Worm (Caenorhabditis elegans) whole organism, young adult: ENCODE measurements around the gene iars-1.

ENCODE experiments used
- B0035.1 ChIP-seq: sonication (generic microtip); optimal IDR thresholded peaks from 2 replicates; lab custom pipeline; 2016; ENCODE audit warnings: missing genetic modification characterization, mild to moderate bottlenecking, missing compliant biosample characterization, missing genotype, missing genetic modification reagents
- B0261.1 ChIP-seq: sonication (generic microtip); optimal IDR thresholded peaks from 2 replicates; lab custom pipeline; 2016; ENCODE audit warnings: mild to moderate bottlenecking, missing genetic modification characterization, moderate library complexity, missing compliant biosample characterization
- D2030.7 ChIP-seq: fragments of 200-800 bp; sonication (Bioruptor generic); IDR thresholded peaks from 2 replicates; pipeline ENCODE4 v1.3.6; 2022; ENCODE audit warnings: missing genetic modification reagents, missing genetic modification characterization, missing compliant biosample characterization
- F22D6.2 ChIP-seq: sonication (generic microtip); optimal IDR thresholded peaks from 2 replicates; lab custom pipeline; 2016; ENCODE audit warnings: mild to moderate bottlenecking, missing genetic modification characterization, missing compliant biosample characterization
- F33H1.4 ChIP-seq: fragments of 200-800 bp; sonication (Bioruptor generic); IDR thresholded peaks from 2 replicates; pipeline ENCODE4 v1.3.6; 2022; ENCODE audit warnings: missing genetic modification reagents, missing genetic modification characterization, missing compliant biosample characterization
- F37B4.10 ChIP-seq: fragments of 200-800 bp; sonication (Bioruptor generic); IDR thresholded peaks from 2 replicates; pipeline ENCODE4 v1.3.6; 2022; ENCODE audit warnings: missing genetic modification characterization, missing compliant biosample characterization
- F39B2.1 ChIP-seq: fragments of 200-800 bp; sonication (Bioruptor generic); IDR thresholded peaks from 2 replicates; pipeline ENCODE4 v1.3.6; 2022; ENCODE audit warnings: missing genetic modification reagents, missing genetic modification characterization, missing compliant biosample characterization
- Y53F4B.3 ChIP-seq: fragments of 200-800 bp; sonication (Bioruptor generic); IDR thresholded peaks from 2 replicates; pipeline ENCODE4 v1.3.6; 2022; ENCODE audit warnings: missing genetic modification reagents, missing genetic modification characterization, missing compliant biosample characterization
- Y53G8AR.9 ChIP-seq: fragments of 200-800 bp; sonication (Bioruptor generic); conservative IDR thresholded peaks from 2 replicates; pipeline ENCODE4 v1.3.6; 2022; ENCODE audit warnings: missing genetic modification reagents, missing genetic modification characterization, missing compliant biosample characterization
- Y67H2A.10 ChIP-seq: fragments of 200-800 bp; sonication (Bioruptor generic); conservative IDR thresholded peaks from 2 replicates; pipeline ENCODE4 v1.3.6; 2022; ENCODE audit warnings: missing genetic modification reagents, missing genetic modification characterization, missing compliant biosample characterization
- ZK185.1 ChIP-seq: sonication (generic microtip); optimal IDR thresholded peaks from 2 replicates; lab custom pipeline; 2016; ENCODE audit warnings: mild to moderate bottlenecking, missing genetic modification characterization, missing compliant biosample characterization; ENCODE audit not compliant: poor library complexity, severe bottlenecking
- atf-7 ChIP-seq: sonication (generic microtip); optimal IDR thresholded peaks from 2 replicates; lab custom pipeline; 2017; ENCODE audit warnings: mild to moderate bottlenecking, missing genetic modification characterization, missing compliant biosample characterization
- athp-1 ChIP-seq: sonication (generic microtip); optimal IDR thresholded peaks from 2 replicates; lab custom pipeline; 2017; ENCODE audit warnings: mild to moderate bottlenecking, missing genetic modification characterization, missing compliant biosample characterization
- cebp-1 ChIP-seq, 2 experiments: fragments of 200-800 bp in 1 of 2; sonication (Bioruptor generic) in 1 of 2; sonication (generic microtip) in 1 of 2; IDR thresholded peaks in 1 of 2; optimal IDR thresholded peaks in 1 of 2; 2 replicates each; pipeline versions ENCODE4 v1.3.6 to Lab custom; 2017 to 2022; ENCODE audit warnings: missing compliant biosample characterization in 2 of 2, missing genetic modification characterization in 2 of 2, mild to moderate bottlenecking in 1 of 2, missing genetic modification reagents in 1 of 2, moderate library complexity in 1 of 2
- ceh-40 ChIP-seq: fragments of 200-800 bp; sonication (Bioruptor generic); IDR thresholded peaks from 2 replicates; pipeline ENCODE4 v1.3.6; 2022; ENCODE audit warnings: missing genetic modification characterization, missing compliant biosample characterization
- dpff-1 ChIP-seq: sonication (generic microtip); optimal IDR thresholded peaks from 2 replicates; lab custom pipeline; 2017; ENCODE audit warnings: mild to moderate bottlenecking, missing genetic modification characterization, missing compliant biosample characterization
- dpl-1 ChIP-seq: fragments of 150-350 bp; optimal IDR thresholded peaks from 2 replicates; lab custom pipeline; 2014; ENCODE audit warnings: missing biosample characterization, missing genetic modification reagents, missing genetic modification characterization
- gei-17 ChIP-seq: fragments of 200-800 bp; sonication (Bioruptor generic); optimal IDR thresholded peaks from 2 replicates; lab custom pipeline; 2018; ENCODE audit warnings: mild to moderate bottlenecking, missing genetic modification characterization, missing compliant biosample characterization
- hlh-12 ChIP-seq: sonication (generic microtip); optimal IDR thresholded peaks from 2 replicates; lab custom pipeline; 2016; ENCODE audit warnings: missing genetic modification characterization, missing compliant biosample characterization
- hlh-26 ChIP-seq: fragments of 200-800 bp; sonication (Bioruptor generic); conservative IDR thresholded peaks from 2 replicates; pipeline ENCODE4 v1.3.6; 2022; ENCODE audit warnings: missing genetic modification reagents, missing genetic modification characterization, missing compliant biosample characterization
- hmg-1.2 ChIP-seq: fragments of 200-800 bp; sonication (Bioruptor generic); IDR thresholded peaks from 2 replicates; pipeline ENCODE4 v1.3.6; 2022; ENCODE audit warnings: missing genetic modification reagents, missing genetic modification characterization, missing compliant biosample characterization
- let-607 ChIP-seq, 2 experiments: fragments of 200-800 bp in 1 of 2; sonication (Bioruptor generic) in 1 of 2; sonication (generic microtip) in 1 of 2; optimal IDR thresholded peaks; 2 replicates each; lab custom pipeline; 2016 to 2018; ENCODE audit warnings: mild to moderate bottlenecking in 2 of 2, missing compliant biosample characterization in 2 of 2, missing genetic modification characterization in 2 of 2, moderate library complexity in 2 of 2, missing genotype in 1 of 2
- lin-40 ChIP-seq: sonication (generic microtip); optimal IDR thresholded peaks from 2 replicates; lab custom pipeline; 2016; ENCODE audit warnings: missing genetic modification characterization, mild to moderate bottlenecking, missing compliant biosample characterization, missing genotype, missing genetic modification reagents
- lin-54 ChIP-seq: fragments of 200-800 bp; sonication (Bioruptor generic); optimal IDR thresholded peaks from 2 replicates; lab custom pipeline; 2018; ENCODE audit warnings: mild to moderate bottlenecking, missing genetic modification characterization, missing compliant biosample characterization
- lsy-27 ChIP-seq: sonication (generic microtip); optimal IDR thresholded peaks from 2 replicates; lab custom pipeline; 2017; ENCODE audit warnings: missing genetic modification characterization, mild to moderate bottlenecking, missing compliant biosample characterization, antibody characterized with exemption, missing genotype, borderline replicate concordance; ENCODE audit not compliant: insufficient read depth
- madf-3 ChIP-seq: fragments of 200-800 bp; sonication (Bioruptor generic); IDR thresholded peaks from 2 replicates; pipeline ENCODE4 v1.3.6; 2022; ENCODE audit warnings: missing genetic modification reagents, missing genetic modification characterization, missing compliant biosample characterization
- mes-4 ChIP-seq: sonication (generic microtip); optimal IDR thresholded peaks from 2 replicates; lab custom pipeline; 2016; ENCODE audit warnings: missing genotype, missing genetic modification characterization, missing compliant biosample characterization
- nfya-2 ChIP-seq: fragments of 200-800 bp; sonication (Bioruptor generic); IDR thresholded peaks from 2 replicates; pipeline ENCODE4 v1.3.6; 2022; ENCODE audit warnings: missing genetic modification reagents, missing genetic modification characterization, missing compliant biosample characterization
- nfyb-1 ChIP-seq: fragments of 200-800 bp; sonication (Bioruptor generic); IDR thresholded peaks from 2 replicates; pipeline ENCODE4 v1.3.6; 2022; ENCODE audit warnings: missing genetic modification reagents, missing genetic modification characterization, missing compliant biosample characterization
- nhr-90 ChIP-seq: sonication (generic microtip); optimal IDR thresholded peaks from 2 replicates; lab custom pipeline; 2016; ENCODE audit warnings: missing genotype, mild to moderate bottlenecking, missing genetic modification characterization, missing compliant biosample characterization
- pha-4 ChIP-seq: fragments of 150-350 bp; sonication (generic microtip); optimal IDR thresholded peaks from 2 replicates; lab custom pipeline; 2014; ENCODE audit warnings: missing biosample characterization, missing genetic modification reagents, missing genetic modification characterization
- snpc-4 ChIP-seq, 5 experiments: fragments of 150-350 bp in 1 of 5; sonication (generic microtip) in 4 of 5; optimal IDR thresholded peaks; 2 replicates each; lab custom pipeline; 2014 to 2018; ENCODE audit warnings: missing genetic modification characterization in 5 of 5, missing biosample characterization in 3 of 5, antibody characterized with exemption in 2 of 5, mild to moderate bottlenecking in 2 of 5, missing compliant biosample characterization in 2 of 5, missing genotype in 2 of 5, moderate library complexity in 2 of 5, missing genetic modification reagents in 1 of 5
- somi-1 ChIP-seq: fragments of 200-800 bp; sonication (Bioruptor generic); optimal IDR thresholded peaks from 2 replicates; lab custom pipeline; 2018; ENCODE audit warnings: mild to moderate bottlenecking, missing genetic modification characterization, missing compliant biosample characterization
- sptf-2 ChIP-seq: fragments of 200-800 bp; sonication (Bioruptor generic); optimal IDR thresholded peaks from 2 replicates; lab custom pipeline; 2018; ENCODE audit warnings: mild to moderate bottlenecking, missing genetic modification characterization, missing compliant biosample characterization
- tbp1 ChIP-seq: fragments of 200-800 bp; sonication (Bioruptor generic); optimal IDR thresholded peaks from 2 replicates; lab custom pipeline; 2018; ENCODE audit warnings: mild to moderate bottlenecking, missing genetic modification characterization, missing compliant biosample characterization
- unc-62 ChIP-seq: fragments of 150-350 bp; optimal IDR thresholded peaks from 2 replicates; lab custom pipeline; 2014; ENCODE audit warnings: missing biosample characterization, missing genetic modification reagents, missing genetic modification characterization
- ztf-18 ChIP-seq: sonication (generic microtip); optimal IDR thresholded peaks from 2 replicates; lab custom pipeline; 2016; ENCODE audit warnings: missing genotype, mild to moderate bottlenecking, missing genetic modification characterization, missing compliant biosample characterization
- ztf-22 ChIP-seq: fragments of 200-800 bp; sonication (Bioruptor generic); optimal IDR thresholded peaks from 2 replicates; lab custom pipeline; 2018; ENCODE audit warnings: mild to moderate bottlenecking, missing genetic modification characterization, moderate library complexity, missing compliant biosample characterization
- ztf-25 ChIP-seq: fragments of 200-800 bp; sonication (Bioruptor generic); IDR thresholded peaks from 2 replicates; pipeline ENCODE4 v1.3.6; 2022; ENCODE audit warnings: missing genetic modification reagents, missing genetic modification characterization, missing compliant biosample characterization
- ztf-6 ChIP-seq: fragments of 200-800 bp; sonication (Bioruptor generic); IDR thresholded peaks from 2 replicates; pipeline ENCODE4 v1.3.6; 2022; ENCODE audit warnings: missing genetic modification reagents, missing genetic modification characterization, missing compliant biosample characterization

Gene iars-1

ce11 chrIV:10391827-10392226, 23.4 kb downstream of the iars-1 start, which contains the start of gene spe-26:
Gene spe-26 (minus strand): TSS chrIV:10391927.
- TF ChIP-seq hmg-1.2 (GFP tag; lab: Robert Waterston, UW) (no peak), nfyb-1 (GFP tag; lab: Robert Waterston, UW) (no peak), D2030.7 (no peak), F33H1.4 (GFP tag; lab: Robert Waterston, UW) (no peak), hlh-12 (tag; lab: Kevin White, UChicago) (no peak), ztf-18 (no peak), B0035.1 (tag; lab: Kevin White, UChicago) (no peak), Y53F4B.3 (no peak), snpc-4 (GFP tag; optimal IDR thresholded peaks at IDR 0.05; lab: Kevin White, UChicago) (no peak), snpc-4 (tag; optimal IDR thresholded peaks at IDR 0.05; lab: Kevin White, UChicago) (no peak), athp-1 (tag; lab: Kevin White, UChicago) (no peak), unc-62 (GFP tag; lab: Kevin White, UChicago) (no peak), F39B2.1 (GFP tag; lab: Robert Waterston, UW) (no peak)

ce11 chrIV:10394858-10395257, 26.5 kb downstream of the iars-1 start, which contains the start of gene R10H10.4:
Gene R10H10.4 (minus strand): TSS chrIV:10394958.
- TF ChIP-seq lin-40 (tag; lab: Kevin White, UChicago) (no peak), atf-7 (tag; lab: Kevin White, UChicago) (no peak), dpl-1 (GFP tag; lab: Kevin White, UChicago) (no peak), somi-1 (GFP tag; lab: Kevin White, UChicago) (no peak), dpff-1 (tag; lab: Kevin White, UChicago) (no peak), cebp-1 (GFP tag; IDR thresholded peaks at IDR 0.05; lab: Robert Waterston, UW) (no peak), cebp-1 (tag; optimal IDR thresholded peaks at IDR 0.05; lab: Kevin White, UChicago) (no peak), B0261.1 (tag; lab: Kevin White, UChicago) (no peak), nhr-90 (tag; lab: Kevin White, UChicago) (no peak), lsy-27 (tag; lab: Kevin White, UChicago) (no peak), hlh-12 (tag; lab: Kevin White, UChicago) (no peak), Y67H2A.10 (GFP tag; lab: Robert Waterston, UW) (no peak)

DNA sequence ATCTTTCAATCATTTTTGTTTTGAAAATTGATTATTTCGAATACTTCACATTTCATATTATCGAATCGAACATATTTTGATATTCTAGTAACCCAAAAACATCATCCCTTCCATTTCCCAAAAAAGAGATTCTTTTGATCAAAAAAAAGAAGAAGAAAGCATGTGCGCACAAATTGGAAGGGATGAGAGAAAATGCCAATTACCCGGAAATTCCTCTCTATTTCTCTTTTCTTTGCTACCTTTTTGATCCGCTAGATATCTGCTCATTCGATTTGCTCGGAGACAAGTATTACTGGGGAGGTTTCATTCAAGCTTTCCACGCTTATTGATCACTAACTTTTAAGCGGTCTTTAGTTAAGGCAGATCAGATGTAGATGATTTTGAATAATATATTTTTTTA, 28.4 kb downstream of the iars-1 start:
- no peak for TF ChIP-seq hlh-26 (GFP tag; lab: Robert Waterston, UW)
- TF ChIP-seq gei-17 (GFP tag; lab: Kevin White, UChicago) = no peak
- TF ChIP-seq lin-54 (GFP tag; lab: Kevin White, UChicago) = no peak
- no peak for TF ChIP-seq ztf-22 (GFP tag; lab: Kevin White, UChicago)
- no peak for TF ChIP-seq Y53G8AR.9 (GFP tag; lab: Robert Waterston, UW)
- no peak for TF ChIP-seq ceh-40 (GFP tag; lab: Robert Waterston, UW)
- TF ChIP-seq lsy-27 (tag; lab: Kevin White, UChicago) = no peak
- TF ChIP-seq madf-3 (GFP tag; lab: Robert Waterston, UW) = no peak
- no peak for TF ChIP-seq let-607 (tag; optimal IDR thresholded peaks at IDR 0.05; lab: Kevin White, UChicago)
- TF ChIP-seq nfya-2 (GFP tag; lab: Robert Waterston, UW) = no peak
- no peak for TF ChIP-seq mes-4

DNA sequence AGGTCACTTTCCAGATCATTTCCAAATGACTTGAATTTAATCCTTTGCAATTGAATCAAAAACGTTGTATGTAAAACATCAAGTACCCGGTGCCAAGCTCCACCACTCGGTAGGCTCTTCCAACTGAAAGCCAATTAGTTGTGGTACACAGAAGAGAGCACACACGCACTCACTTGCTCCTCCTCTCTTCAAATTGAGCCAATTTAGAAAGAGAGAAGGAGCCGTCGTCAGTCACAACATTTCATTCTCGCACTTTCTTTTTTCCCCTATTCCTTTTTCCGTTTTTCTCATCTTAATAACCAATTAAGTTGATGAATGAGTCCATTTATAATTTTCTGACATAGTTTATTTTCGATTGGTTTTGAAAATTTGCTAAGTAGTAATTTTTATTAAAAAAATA, 29.8 kb downstream of the iars-1 start:
- TF ChIP-seq lin-40 (tag; lab: Kevin White, UChicago) (no peak), tbp1 (no peak), F33H1.4 (GFP tag; lab: Robert Waterston, UW) (no peak), sptf-2 (GFP tag; lab: Kevin White, UChicago) (no peak), pha-4 (tag; lab: Kevin White, UChicago) (no peak), ztf-25 (no peak), F37B4.10 (no peak), F22D6.2 (tag; lab: Kevin White, UChicago) (no peak), B0261.1 (tag; lab: Kevin White, UChicago) (no peak), ztf-6 (GFP tag; lab: Robert Waterston, UW) (no peak), ZK185.1 (tag; lab: Kevin White, UChicago) (no peak), let-607 (tag; optimal IDR thresholded peaks at IDR 0.05; lab: Kevin White, UChicago) (no peak)
